Worm (Caenorhabditis elegans): Measurements from ENCODE around the gene gcy-34.

The gcy-34 gene

ce11 chrV:13373643-13374042, 12.1 kb downstream of the gcy-34 start:
- TF ChIP-seq R02D3.7 (tag; optimal IDR thresholded peaks at IDR 0.05) (no peak), ceh-9 (tag; optimal IDR thresholded peaks at IDR 0.05) (no peak), nhr-43 (tag; optimal IDR thresholded peaks at IDR 0.05; ENCODE audit: poor library complexity, severe bottlenecking) (no peak), elt-2 (tag; optimal IDR thresholded peaks at IDR 0.05) (peak; percentile 98), jun-1 (tag; optimal IDR thresholded peaks at IDR 0.05) (peak; percentile 62), ceh-16 (tag; optimal IDR thresholded peaks at IDR 0.05) (no peak), nhr-23 (tag; optimal IDR thresholded peaks at IDR 0.05) (peak; percentile 67), tbx-2 (tag; optimal IDR thresholded peaks at IDR 0.05) (no peak), ztf-11 (tag; optimal IDR thresholded peaks at IDR 0.05) (no peak), pqm-1 (tag; optimal IDR thresholded peaks at IDR 0.05) (peak; percentile 70), fkh-10 (GFP tag; optimal IDR thresholded peaks at IDR 0.05) (no peak), elt-1 (tag; optimal IDR thresholded peaks at IDR 0.05) (no peak), unc-39 (tag; optimal IDR thresholded peaks at IDR 0.05) (no peak), unc-62 (GFP tag; optimal IDR thresholded peaks at IDR 0.05) (no peak), pha-4 (tag; optimal IDR thresholded peaks at IDR 0.05) (peak; percentile 64), nhr-25 (tag; optimal IDR thresholded peaks at IDR 0.05) (no peak)

- TF ChIP-seq pqm-1 (tag; optimal IDR thresholded peaks at IDR 0.05) = peak; percentile 66
- no peak for TF ChIP-seq pha-4 (tag; optimal IDR thresholded peaks at IDR 0.05)
- TF ChIP-seq lin-15B (tag; optimal IDR thresholded peaks at IDR 0.05) = no peak
- TF ChIP-seq elt-2 (tag; optimal IDR thresholded peaks at IDR 0.05) = peak; percentile 93
- no peak for TF ChIP-seq nhr-237 (tag; optimal IDR thresholded peaks at IDR 0.05)
- TF ChIP-seq R02D3.7 (tag; optimal IDR thresholded peaks at IDR 0.05) = no peak
- TF ChIP-seq nhr-77 (tag; optimal IDR thresholded peaks at IDR 0.05) = no peak
Observed at ce11 chrV:13372821-13373220, 12.9 kb downstream of the gcy-34 start.

ce11 chrV:13371336-13371735, 14.4 kb downstream of the gcy-34 start:
- no peak for TF ChIP-seq nhr-237 (tag; optimal IDR thresholded peaks at IDR 0.05)
- TF ChIP-seq aly-2 (tag; optimal IDR thresholded peaks at IDR 0.05) = no peak
- TF ChIP-seq nhr-76 (tag; optimal IDR thresholded peaks at IDR 0.05) = no peak
- TF ChIP-seq ceh-16 (tag; optimal IDR thresholded peaks at IDR 0.05) = no peak
- TF ChIP-seq ceh-9 (tag; optimal IDR thresholded peaks at IDR 0.05) = no peak
- TF ChIP-seq nhr-23 (tag; optimal IDR thresholded peaks at IDR 0.05) = peak; percentile 99
- peak; percentile 50 for TF ChIP-seq egl-27 (tag; optimal IDR thresholded peaks at IDR 0.05)
- peak in 2 of 3 experiments; percentile 59 to 81 for TF ChIP-seq elt-3 (tag; optimal IDR thresholded peaks at IDR 0.05)
- TF ChIP-seq lsy-12 (tag; optimal IDR thresholded peaks at IDR 0.05) = peak; percentile 23
- no peak for TF ChIP-seq lin-15B (tag; optimal IDR thresholded peaks at IDR 0.05)
- TF ChIP-seq nfya-1 (tag; optimal IDR thresholded peaks at IDR 0.05; ENCODE audit: insufficient read depth) = peak; percentile 13
- TF ChIP-seq jun-1 (tag; optimal IDR thresholded peaks at IDR 0.05) = peak; percentile 41
- peak; percentile 12 for TF ChIP-seq mdl-1 (tag; optimal IDR thresholded peaks at IDR 0.05)
- peak; percentile 46 for TF ChIP-seq ceh-28 (tag; optimal IDR thresholded peaks at IDR 0.05)
- no peak for TF ChIP-seq nhr-28 (tag; optimal IDR thresholded peaks at IDR 0.05)
- peak; percentile 13 for TF ChIP-seq snpc-4 (tag; optimal IDR thresholded peaks at IDR 0.05)
- TF ChIP-seq nhr-25 (tag; optimal IDR thresholded peaks at IDR 0.05) = peak; percentile 99
- peak; percentile 57 for TF ChIP-seq elt-1 (tag; optimal IDR thresholded peaks at IDR 0.05)
- TF ChIP-seq unc-62 (GFP tag; optimal IDR thresholded peaks at IDR 0.05) = peak; percentile 43
- peak; percentile 1 for TF ChIP-seq elt-2 (tag; optimal IDR thresholded peaks at IDR 0.05)
- peak in 1 of 2 experiments; percentile 39 for TF ChIP-seq eor-1 (tag; optimal IDR thresholded peaks at IDR 0.05)
- TF ChIP-seq pqm-1 (tag; optimal IDR thresholded peaks at IDR 0.05) = no peak
- no peak for TF ChIP-seq ztf-11 (tag; optimal IDR thresholded peaks at IDR 0.05)
- no peak for TF ChIP-seq zag-1 (tag; optimal IDR thresholded peaks at IDR 0.05)
- no peak for TF ChIP-seq nhr-67 (tag; optimal IDR thresholded peaks at IDR 0.05)
- TF ChIP-seq ztf-4 (tag; optimal IDR thresholded peaks at IDR 0.05) = no peak
- TF ChIP-seq ZK546.5 (tag; optimal IDR thresholded peaks at IDR 0.05) = no peak
- peak; percentile 86 for TF ChIP-seq nhr-43 (tag; optimal IDR thresholded peaks at IDR 0.05; ENCODE audit: poor library complexity, severe bottlenecking)
- peak; percentile 69 for TF ChIP-seq tbx-2 (tag; optimal IDR thresholded peaks at IDR 0.05)
- peak; percentile 64 for TF ChIP-seq egl-5 (tag; optimal IDR thresholded peaks at IDR 0.05)

ce11 chrV:13370265-13370664, 15.4 kb downstream of the gcy-34 start:
- TF ChIP-seq ztf-11 (tag; optimal IDR thresholded peaks at IDR 0.05) (no peak), lin-15B (tag; optimal IDR thresholded peaks at IDR 0.05) (no peak), sea-2 (GFP tag; optimal IDR thresholded peaks at IDR 0.05) (no peak), mdl-1 (tag; optimal IDR thresholded peaks at IDR 0.05) (no peak), elt-2 (tag; optimal IDR thresholded peaks at IDR 0.05) (no peak), R02D3.7 (tag; optimal IDR thresholded peaks at IDR 0.05) (no peak), nhr-237 (tag; optimal IDR thresholded peaks at IDR 0.05) (no peak), skn-1 (tag; optimal IDR thresholded peaks at IDR 0.05) (no peak), unc-39 (tag; optimal IDR thresholded peaks at IDR 0.05) (no peak), ZK546.5 (tag; optimal IDR thresholded peaks at IDR 0.05) (no peak), ceh-82 (tag; optimal IDR thresholded peaks at IDR 0.05) (no peak), tbx-2 (tag; optimal IDR thresholded peaks at IDR 0.05) (no peak)
